Worm (Caenorhabditis elegans) whole organism, L3 larva: ENCODE results near the gene bath-19.

Experiments
- ama-1 ChIP-seq: fragments of 150-350 bp; optimal IDR thresholded peaks from 2 replicates; lab custom pipeline; 2018
- daf-12 ChIP-seq: fragments of 150-350 bp; optimal IDR thresholded peaks from 2 replicates; lab custom pipeline; 2014; ENCODE audit warnings: missing biosample characterization, missing genetic modification reagents, missing genetic modification characterization
- lsy-12 ChIP-seq: sonication (generic microtip); optimal IDR thresholded peaks from 2 replicates; lab custom pipeline; 2016; ENCODE audit warnings: mild to moderate bottlenecking, missing genetic modification characterization, missing compliant biosample characterization
- nhr-11 ChIP-seq: fragments of 150-350 bp; optimal IDR thresholded peaks from 2 replicates; lab custom pipeline; 2014; ENCODE audit warnings: missing biosample characterization, missing genetic modification characterization
- nhr-25 ChIP-seq: sonication (generic microtip); optimal IDR thresholded peaks from 2 replicates; lab custom pipeline; 2017; ENCODE audit warnings: missing biosample characterization, missing genetic modification characterization
- nhr-28 ChIP-seq: fragments of 150-350 bp; optimal IDR thresholded peaks from 2 replicates; lab custom pipeline; 2014; ENCODE audit warnings: missing biosample characterization, missing genetic modification characterization
- tbx-2 ChIP-seq: sonication (generic microtip); optimal IDR thresholded peaks from 2 replicates; lab custom pipeline; 2016; ENCODE audit warnings: mild to moderate bottlenecking, missing genetic modification characterization, missing compliant biosample characterization
- ztf-11 ChIP-seq: fragments of 150-350 bp; optimal IDR thresholded peaks from 2 replicates; lab custom pipeline; 2014; ENCODE audit warnings: missing biosample characterization, missing genetic modification characterization

- TF ChIP-seq ama-1 (lab: Kevin White, UChicago) = no peak
- no peak for TF ChIP-seq nhr-25
- no peak for TF ChIP-seq lsy-12
- no peak for TF ChIP-seq tbx-2 (tag; lab: Kevin White, UChicago)
- no peak for TF ChIP-seq ztf-11 (tag; lab: Kevin White, UChicago)
- TF ChIP-seq daf-12 = no peak
- no peak for TF ChIP-seq nhr-11 (tag; lab: Kevin White, UChicago)
- TF ChIP-seq nhr-28 = no peak
Observed at ce11 chrII:2083726-2084179, 44.6 kb upstream of the bath-19 start, which contains the start of the genes T16A1.5 and fbxc-49.
